Fruit fly (Drosophila melanogaster): ENCODE results near the gene Polr1C.

- no peak for TF ChIP-seq N (GFP tag; optimal IDR thresholded peaks at IDR 0.05)
- no peak for TF ChIP-seq foxo (GFP tag; optimal IDR thresholded peaks at IDR 0.05)
- TF ChIP-seq br (GFP tag; optimal IDR thresholded peaks at IDR 0.05): no peak
- no peak for TF ChIP-seq GATAd (GFP tag; optimal IDR thresholded peaks at IDR 0.05)
- no peak for TF ChIP-seq sv (GFP tag; optimal IDR thresholded peaks at IDR 0.05)
- TF ChIP-seq lola (GFP tag; optimal IDR thresholded peaks at IDR 0.05): no peak
- TF ChIP-seq dsf (GFP tag; optimal IDR thresholded peaks at IDR 0.05; ENCODE audit: borderline replicate concordance): no peak
- TF ChIP-seq dmrt93B (GFP tag; optimal IDR thresholded peaks at IDR 0.05): no peak
- TF ChIP-seq psq (GFP tag; optimal IDR thresholded peaks at IDR 0.05): no peak
- no peak for TF ChIP-seq fru (GFP tag; optimal IDR thresholded peaks at IDR 0.05)
- TF ChIP-seq Hnf4 (GFP tag; optimal IDR thresholded peaks at IDR 0.05): no peak
Measured at dm6 chr2L:4958111-4958510, 10.7 kb upstream of the Polr1C start, which contains the start of gene CG34124.

Measured in whole organism, wandering third instar larva.